Worm (Caenorhabditis elegans): Measurements from ENCODE around the gene M01B2.10.

DNA sequence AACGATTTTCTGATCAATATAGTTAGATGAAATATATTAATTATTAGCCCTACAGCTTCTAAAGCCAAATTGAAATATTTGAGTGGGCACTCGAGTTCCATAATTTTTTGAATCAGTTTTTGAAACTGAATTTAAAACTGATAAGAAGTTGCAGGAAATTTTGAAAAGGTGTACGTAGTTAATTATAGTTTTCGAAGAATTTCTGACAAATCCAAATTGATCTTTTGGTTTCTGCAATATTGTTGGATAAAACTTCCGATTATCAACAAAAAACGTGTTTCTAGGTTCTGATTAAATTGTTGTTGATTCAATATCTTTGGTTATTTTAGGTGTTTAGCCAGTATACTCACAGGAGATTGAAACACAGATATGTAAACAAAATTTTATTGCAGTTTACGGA is 44.5 kb upstream of the M01B2.10 start, which contains the start of gene T26H8.4:
- TF ChIP-seq ceh-82 (tag; optimal IDR thresholded peaks at IDR 0.05) (no peak), daf-12 (tag; optimal IDR thresholded peaks at IDR 0.05) (no peak), sea-2 (GFP tag; optimal IDR thresholded peaks at IDR 0.05) (no peak), lin-15B (tag; optimal IDR thresholded peaks at IDR 0.05) (no peak), unc-62 (GFP tag; optimal IDR thresholded peaks at IDR 0.05) (no peak), tbx-2 (tag; optimal IDR thresholded peaks at IDR 0.05) (no peak), zag-1 (tag; optimal IDR thresholded peaks at IDR 0.05) (no peak), unc-39 (tag; optimal IDR thresholded peaks at IDR 0.05) (no peak)

Measured in whole organism, L3 larva.